Worm (Caenorhabditis elegans) whole organism, mixed stage, embryonic: Measurements from ENCODE around the gene ZK697.8.

Experiments used
- blmp-1 ChIP-seq: fragments of 150-350 bp; optimal IDR thresholded peaks from 2 replicates; lab custom pipeline; 2014; ENCODE audit warnings: missing biosample characterization, missing genetic modification characterization
- unc-62 ChIP-seq: fragments of 150-350 bp; optimal IDR thresholded peaks from 2 replicates; lab custom pipeline; 2014; ENCODE audit warnings: missing biosample characterization, missing genetic modification reagents, missing genetic modification characterization

ce11 chrV:1755589-1755988 lies 6.6 kb upstream of the ZK697.8 start, which contains the start of gene ZK697.14:
- no peak for TF ChIP-seq blmp-1 (tag; lab: Kevin White, UChicago)
- no peak for TF ChIP-seq unc-62 (GFP tag; lab: Kevin White, UChicago)
